Worm (Caenorhabditis elegans) whole organism, young adult: ENCODE results near the gene lact-5.

Source experiments
- B0261.1 ChIP-seq: sonication (generic microtip); optimal IDR thresholded peaks from 2 replicates; lab custom pipeline; 2016; ENCODE audit warnings: mild to moderate bottlenecking, missing genetic modification characterization, moderate library complexity, missing compliant biosample characterization
- C17E4.6 ChIP-seq: fragments of 200-800 bp; sonication (Bioruptor generic); IDR thresholded peaks from 2 replicates; pipeline ENCODE4 v1.3.6; 2022; ENCODE audit warnings: missing genetic modification reagents, missing genetic modification characterization, missing compliant biosample characterization
- F23B12.7 ChIP-seq: sonication (generic microtip); optimal IDR thresholded peaks from 2 replicates; lab custom pipeline; 2017; ENCODE audit warnings: missing genetic modification characterization, mild to moderate bottlenecking, missing compliant biosample characterization, antibody characterized with exemption, moderate library complexity; ENCODE audit not compliant: insufficient read depth
- F39B2.1 ChIP-seq: fragments of 200-800 bp; sonication (Bioruptor generic); IDR thresholded peaks from 2 replicates; pipeline ENCODE4 v1.3.6; 2022; ENCODE audit warnings: missing genetic modification reagents, missing genetic modification characterization, missing compliant biosample characterization
- F49E8.2 ChIP-seq: sonication (generic microtip); optimal IDR thresholded peaks from 3 replicates; lab custom pipeline; 2017; ENCODE audit warnings: missing genetic modification characterization, mild to moderate bottlenecking, missing compliant biosample characterization, antibody characterized with exemption, moderate library complexity; ENCODE audit not compliant: insufficient read depth
- F57A8.1 ChIP-seq: fragments of 200-800 bp; sonication (Bioruptor generic); optimal IDR thresholded peaks from 2 replicates; lab custom pipeline; 2018; ENCODE audit warnings: mild to moderate bottlenecking, missing genetic modification characterization, moderate library complexity, missing compliant biosample characterization
- T07F8.4 ChIP-seq: sonication (generic microtip); optimal IDR thresholded peaks from 2 replicates; lab custom pipeline; 2016; ENCODE audit warnings: mild to moderate bottlenecking, missing genetic modification characterization, moderate library complexity, missing compliant biosample characterization
- akir-1 ChIP-seq: fragments of 200-800 bp; sonication (Bioruptor generic); optimal IDR thresholded peaks from 2 replicates; lab custom pipeline; 2018; ENCODE audit warnings: mild to moderate bottlenecking, missing genetic modification characterization, moderate library complexity, missing compliant biosample characterization
- ama-1 ChIP-seq, 3 experiments: fragments of 150-350 bp in 1 of 3; sonication (generic microtip) in 2 of 3; optimal IDR thresholded peaks; 2 replicates each; lab custom pipeline; 2014 to 2018; ENCODE audit warnings: missing biosample characterization in 2 of 3, missing genetic modification characterization in 2 of 3, missing genetic modification reagents in 2 of 3
- atf-7 ChIP-seq: sonication (generic microtip); optimal IDR thresholded peaks from 2 replicates; lab custom pipeline; 2017; ENCODE audit warnings: mild to moderate bottlenecking, missing genetic modification characterization, missing compliant biosample characterization
- bed-1 ChIP-seq: fragments of 200-800 bp; sonication (Bioruptor generic); IDR thresholded peaks from 2 replicates; pipeline ENCODE4 v1.3.6; 2022; ENCODE audit warnings: missing genetic modification reagents, missing genetic modification characterization, missing compliant biosample characterization
- bed-2 ChIP-seq: fragments of 200-800 bp; sonication (Bioruptor generic); IDR thresholded peaks from 2 replicates; pipeline ENCODE4 v1.3.6; 2022; ENCODE audit warnings: missing genetic modification reagents, missing genetic modification characterization, missing compliant biosample characterization
- ceh-58 ChIP-seq: fragments of 200-800 bp; sonication (Bioruptor generic); IDR thresholded peaks from 2 replicates; pipeline ENCODE4 v1.3.6; 2022; ENCODE audit warnings: missing genetic modification characterization, missing compliant biosample characterization
- ceh-79 ChIP-seq: sonication (generic microtip); optimal IDR thresholded peaks from 2 replicates; lab custom pipeline; 2017; ENCODE audit warnings: mild to moderate bottlenecking, missing genetic modification characterization, missing compliant biosample characterization
- chd-7 ChIP-seq: sonication (generic microtip); optimal IDR thresholded peaks from 2 replicates; lab custom pipeline; 2016; ENCODE audit warnings: mild to moderate bottlenecking, missing genetic modification characterization, moderate library complexity, missing compliant biosample characterization
- die-1 ChIP-seq: sonication (generic microtip); optimal IDR thresholded peaks from 2 replicates; lab custom pipeline; 2016; ENCODE audit warnings: missing genotype, mild to moderate bottlenecking, missing genetic modification characterization, missing compliant biosample characterization
- dox-1 ChIP-seq: fragments of 200-800 bp; sonication (Bioruptor generic); IDR thresholded peaks from 2 replicates; pipeline ENCODE4 v1.3.6; 2022; ENCODE audit warnings: missing genetic modification reagents, missing genetic modification characterization, missing compliant biosample characterization
- egl-18 ChIP-seq: fragments of 200-800 bp; sonication (Bioruptor generic); IDR thresholded peaks from 2 replicates; pipeline ENCODE4 v1.3.6; 2022; ENCODE audit warnings: missing genetic modification reagents, missing genetic modification characterization, missing compliant biosample characterization
- ekl-4 ChIP-seq: fragments of 200-800 bp; sonication (Bioruptor generic); IDR thresholded peaks from 2 replicates; pipeline ENCODE4 v1.3.6; 2022; ENCODE audit warnings: missing genetic modification reagents, missing genetic modification characterization, missing compliant biosample characterization
- him-1 ChIP-seq: sonication (generic microtip); optimal IDR thresholded peaks from 2 replicates; lab custom pipeline; 2016; ENCODE audit warnings: missing genotype, missing genetic modification reagents, missing genetic modification characterization, missing compliant biosample characterization
- hmg-1.2 ChIP-seq: fragments of 200-800 bp; sonication (Bioruptor generic); IDR thresholded peaks from 2 replicates; pipeline ENCODE4 v1.3.6; 2022; ENCODE audit warnings: missing genetic modification reagents, missing genetic modification characterization, missing compliant biosample characterization
- hsf-1 ChIP-seq: fragments of 200-800 bp; sonication (Bioruptor generic); IDR thresholded peaks from 2 replicates; pipeline ENCODE4 v1.3.6; 2022; ENCODE audit warnings: missing genetic modification reagents, missing genetic modification characterization, missing compliant biosample characterization
- let-607 ChIP-seq, 2 experiments: fragments of 200-800 bp in 1 of 2; sonication (Bioruptor generic) in 1 of 2; sonication (generic microtip) in 1 of 2; optimal IDR thresholded peaks; 2 replicates each; lab custom pipeline; 2016 to 2018; ENCODE audit warnings: mild to moderate bottlenecking in 2 of 2, missing compliant biosample characterization in 2 of 2, missing genetic modification characterization in 2 of 2, moderate library complexity in 2 of 2, missing genotype in 1 of 2
- lin-40 ChIP-seq: sonication (generic microtip); optimal IDR thresholded peaks from 2 replicates; lab custom pipeline; 2016; ENCODE audit warnings: missing genetic modification characterization, mild to moderate bottlenecking, missing compliant biosample characterization, missing genotype, missing genetic modification reagents
- lin-54 ChIP-seq: fragments of 200-800 bp; sonication (Bioruptor generic); optimal IDR thresholded peaks from 2 replicates; lab custom pipeline; 2018; ENCODE audit warnings: mild to moderate bottlenecking, missing genetic modification characterization, missing compliant biosample characterization
- lir-1 ChIP-seq: fragments of 200-800 bp; sonication (Bioruptor generic); conservative IDR thresholded peaks from 2 replicates; pipeline ENCODE4 v1.3.6; 2022; ENCODE audit warnings: missing genetic modification reagents, missing genetic modification characterization, missing compliant biosample characterization
- lsl-1 ChIP-seq: fragments of 200-800 bp; sonication (Bioruptor generic); optimal IDR thresholded peaks from 2 replicates; lab custom pipeline; 2018; ENCODE audit warnings: mild to moderate bottlenecking, missing genetic modification characterization, moderate library complexity, missing compliant biosample characterization
- lsy-27 ChIP-seq: sonication (generic microtip); optimal IDR thresholded peaks from 2 replicates; lab custom pipeline; 2017; ENCODE audit warnings: missing genetic modification characterization, mild to moderate bottlenecking, missing compliant biosample characterization, antibody characterized with exemption, missing genotype, borderline replicate concordance; ENCODE audit not compliant: insufficient read depth
- madf-10 ChIP-seq: sonication (generic microtip); optimal IDR thresholded peaks from 2 replicates; lab custom pipeline; 2016; ENCODE audit warnings: mild to moderate bottlenecking, missing genetic modification characterization, missing compliant biosample characterization
- mes-4 ChIP-seq: sonication (generic microtip); optimal IDR thresholded peaks from 2 replicates; lab custom pipeline; 2016; ENCODE audit warnings: missing genotype, missing genetic modification characterization, missing compliant biosample characterization
- nfyb-1 ChIP-seq: fragments of 200-800 bp; sonication (Bioruptor generic); IDR thresholded peaks from 2 replicates; pipeline ENCODE4 v1.3.6; 2022; ENCODE audit warnings: missing genetic modification reagents, missing genetic modification characterization, missing compliant biosample characterization
- nhr-120 ChIP-seq: fragments of 200-800 bp; sonication (Bioruptor generic); IDR thresholded peaks from 2 replicates; pipeline ENCODE4 v1.3.6; 2022; ENCODE audit warnings: missing genetic modification characterization, missing compliant biosample characterization
- nhr-27 ChIP-seq: fragments of 200-800 bp; sonication (Bioruptor generic); optimal IDR thresholded peaks from 2 replicates; lab custom pipeline; 2018; ENCODE audit warnings: mild to moderate bottlenecking, missing genetic modification characterization, moderate library complexity, missing compliant biosample characterization
- nhr-80 ChIP-seq: sonication (generic microtip); optimal IDR thresholded peaks from 2 replicates; lab custom pipeline; 2016; ENCODE audit warnings: missing genetic modification characterization, missing compliant biosample characterization
- pbrm-1 ChIP-seq: fragments of 200-800 bp; sonication (Bioruptor generic); IDR thresholded peaks from 2 replicates; pipeline ENCODE4 v1.3.6; 2022; ENCODE audit warnings: missing genetic modification reagents, missing genetic modification characterization, missing compliant biosample characterization
- rec-8 ChIP-seq, 2 experiments: sonication (generic microtip); optimal IDR thresholded peaks; 2 replicates each; lab custom pipeline; 2016; ENCODE audit warnings: mild to moderate bottlenecking in 2 of 2, missing genetic modification characterization in 2 of 2, missing genetic modification reagents in 2 of 2, missing genotype in 2 of 2, missing biosample characterization in 1 of 2, missing compliant biosample characterization in 1 of 2, moderate library complexity in 1 of 2
- rpc-1 ChIP-seq, 2 experiments: fragments of 150-350 bp in 1 of 2; sonication (generic microtip) in 1 of 2; optimal IDR thresholded peaks; 2 replicates each; lab custom pipeline; 2014 to 2018; ENCODE audit warnings: missing biosample characterization in 1 of 2, missing genetic modification characterization in 1 of 2, missing genetic modification reagents in 1 of 2, missing genotype in 1 of 2
- somi-1 ChIP-seq: fragments of 200-800 bp; sonication (Bioruptor generic); optimal IDR thresholded peaks from 2 replicates; lab custom pipeline; 2018; ENCODE audit warnings: mild to moderate bottlenecking, missing genetic modification characterization, missing compliant biosample characterization
- tbx-9 ChIP-seq: sonication (generic microtip); optimal IDR thresholded peaks from 2 replicates; lab custom pipeline; 2016; ENCODE audit warnings: borderline replicate concordance, missing genetic modification characterization, inconsistent platforms, missing compliant biosample characterization
- unc-130 ChIP-seq: sonication (generic microtip); optimal IDR thresholded peaks from 2 replicates; lab custom pipeline; 2016; ENCODE audit warnings: missing genetic modification reagents, missing genetic modification characterization, missing compliant biosample characterization
- unc-62 ChIP-seq: fragments of 150-350 bp; optimal IDR thresholded peaks from 2 replicates; lab custom pipeline; 2014; ENCODE audit warnings: missing biosample characterization, missing genetic modification reagents, missing genetic modification characterization
- xnd-1 ChIP-seq: sonication (generic microtip); optimal IDR thresholded peaks from 2 replicates; lab custom pipeline; 2016; ENCODE audit warnings: missing genotype, missing genetic modification reagents, missing genetic modification characterization, missing compliant biosample characterization
- ztf-18 ChIP-seq: sonication (generic microtip); optimal IDR thresholded peaks from 2 replicates; lab custom pipeline; 2016; ENCODE audit warnings: missing genotype, mild to moderate bottlenecking, missing genetic modification characterization, missing compliant biosample characterization
- ztf-25 ChIP-seq: fragments of 200-800 bp; sonication (Bioruptor generic); IDR thresholded peaks from 2 replicates; pipeline ENCODE4 v1.3.6; 2022; ENCODE audit warnings: missing genetic modification reagents, missing genetic modification characterization, missing compliant biosample characterization
- ztf-26 ChIP-seq: sonication (generic microtip); optimal IDR thresholded peaks from 2 replicates; lab custom pipeline; 2017; ENCODE audit warnings: missing genetic modification characterization, missing compliant biosample characterization
- ztf-28 ChIP-seq: fragments of 200-800 bp; sonication (Bioruptor generic); IDR thresholded peaks from 2 replicates; pipeline ENCODE4 v1.3.6; 2022; ENCODE audit warnings: missing genetic modification reagents, missing genetic modification characterization, missing compliant biosample characterization
- ztf-3 ChIP-seq: fragments of 200-800 bp; sonication (Bioruptor generic); optimal IDR thresholded peaks from 2 replicates; lab custom pipeline; 2018; ENCODE audit warnings: mild to moderate bottlenecking, missing genetic modification characterization, missing compliant biosample characterization

The lact-5 gene

DNA sequence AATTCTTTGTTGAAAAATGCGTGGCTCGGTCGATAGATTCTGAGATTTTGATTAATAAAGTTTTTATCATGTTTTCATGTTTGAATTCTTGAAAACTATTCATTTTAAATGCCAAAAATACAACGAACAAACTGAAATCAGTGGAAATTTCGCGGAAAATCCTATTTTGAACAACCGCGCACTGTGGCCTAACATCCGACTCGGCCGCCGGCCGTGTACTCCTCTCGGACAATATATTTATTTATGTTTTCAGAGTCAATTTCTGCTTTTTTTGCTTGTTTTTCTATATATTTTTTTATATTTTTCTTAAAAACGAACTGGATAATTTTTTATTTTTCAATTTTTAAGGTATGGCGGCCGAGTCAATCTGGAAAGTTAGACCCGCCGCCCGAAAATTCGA lies 30.3 kb downstream of the lact-5 start, which contains the start of gene F26G1.1 (continued):
- TF ChIP-seq tbx-9 (tag; lab: Kevin White, UChicago) (no peak), nhr-120 (GFP tag; lab: Robert Waterston, UW) (no peak), ceh-79 (no peak), lin-40 (tag; lab: Kevin White, UChicago) (no peak), xnd-1 (peak; percentile 22), egl-18 (GFP tag; lab: Robert Waterston, UW) (no peak), unc-62 (GFP tag; lab: Kevin White, UChicago) (no peak), bed-1 (GFP tag; lab: Robert Waterston, UW) (no peak), bed-2 (GFP tag; lab: Robert Waterston, UW) (peak; percentile 60; the same call in 1 of the 2 replicates), chd-7 (tag; lab: Kevin White, UChicago) (no peak), F57A8.1 (GFP tag; lab: Kevin White, UChicago) (no peak), hmg-1.2 (GFP tag; lab: Robert Waterston, UW) (peak; percentile 27; the same call in 1 of the 2 replicates), ekl-4 (GFP tag; lab: Robert Waterston, UW) (no peak), unc-130 (GFP tag; lab: Kevin White, UChicago) (peak; percentile 81), rec-8 (tag; optimal IDR thresholded peaks at IDR 0.05; lab: Kevin White, UChicago) (peak; percentile 49 to 82), lsy-27 (tag; lab: Kevin White, UChicago) (no peak), F39B2.1 (no peak), ama-1 (optimal IDR thresholded peaks at IDR 0.05; lab: Kevin White, UChicago) (no peak), ama-1 (GFP tag; optimal IDR thresholded peaks at IDR 0.05; lab: Kevin White, UChicago) (no peak), lin-54 (GFP tag; lab: Kevin White, UChicago) (peak; percentile 82), madf-10 (peak; percentile 24), F49E8.2 (tag; lab: Kevin White, UChicago) (no peak), ztf-18 (tag; lab: Kevin White, UChicago) (no peak), nfyb-1 (GFP tag; lab: Robert Waterston, UW) (peak; percentile 53; the same call in 1 of the 2 replicates), mes-4 (tag; lab: Kevin White, UChicago) (no peak), ztf-28 (GFP tag; lab: Robert Waterston, UW) (peak; percentile 59; the same call in 1 of the 2 replicates), somi-1 (GFP tag; lab: Kevin White, UChicago) (no peak), let-607 (tag; optimal IDR thresholded peaks at IDR 0.05; lab: Kevin White, UChicago) (peak in 1 of 2 experiments; percentile 34), C17E4.6 (GFP tag; lab: Robert Waterston, UW) (no peak), ztf-3 (GFP tag; lab: Kevin White, UChicago) (no peak), ztf-25 (0 out of 2 replicates have a peak, but pooled peaks have one; percentile 18), lir-1 (GFP tag; lab: Robert Waterston, UW) (peak; percentile 57; the same call in 1 of the 2 replicates), T07F8.4 (tag; lab: Kevin White, UChicago) (no peak), him-1 (tag; lab: Kevin White, UChicago) (peak; percentile 1), F23B12.7 (peak; percentile 2), B0261.1 (tag; lab: Kevin White, UChicago) (no peak), rpc-1 (optimal IDR thresholded peaks at IDR 0.05; lab: Kevin White, UChicago) (no peak), rpc-1 (tag; optimal IDR thresholded peaks at IDR 0.05; lab: Kevin White, UChicago) (no peak), ztf-26 (tag; lab: Kevin White, UChicago) (no peak), pbrm-1 (GFP tag; lab: Robert Waterston, UW) (no peak), nhr-27 (tag; lab: Kevin White, UChicago) (no peak), akir-1 (GFP tag; lab: Kevin White, UChicago) (no peak), hsf-1 (GFP tag; lab: Robert Waterston, UW) (no peak), atf-7 (tag; lab: Kevin White, UChicago) (no peak), die-1 (tag; lab: Kevin White, UChicago) (no peak), dox-1 (peak; percentile 54; the same call in 1 of the 2 replicates), nhr-80 (tag; lab: Kevin White, UChicago) (no peak), lsl-1 (peak; percentile 43), ceh-58 (no peak)
